Fruit fly (Drosophila melanogaster): ENCODE results near the gene Tmem43.

The Tmem43 gene

dm6 chr3L:7911765-7912556 is 3.0 kb downstream of the Tmem43 start, which contains the start of the genes pbl and CG8281 (continued):
- TF ChIP-seq CG31224 (GFP tag; IDR thresholded peaks at IDR 0.05), result no peak
- peak; percentile 63 for TF ChIP-seq CG10267 (tag; optimal IDR thresholded peaks at IDR 0.05)
- no peak for TF ChIP-seq C15 (GFP tag; IDR thresholded peaks at IDR 0.05)
- TF ChIP-seq chn (GFP tag; optimal IDR thresholded peaks at IDR 0.05), result peak; percentile 35
- no peak for TF ChIP-seq bigmax (GFP tag; optimal IDR thresholded peaks at IDR 0.05)
- TF ChIP-seq TFAM (GFP tag; optimal IDR thresholded peaks at IDR 0.05), result no peak
- TF ChIP-seq CG3995 (GFP tag; optimal IDR thresholded peaks at IDR 0.05), result peak; percentile 20
- peak; percentile 30 for TF ChIP-seq eyg (GFP tag; optimal IDR thresholded peaks at IDR 0.05)
- peak; percentile 63 for TF ChIP-seq knrl (GFP tag; IDR thresholded peaks at IDR 0.05; ENCODE audit: partially characterized antibody)
- TF ChIP-seq Asciz (GFP tag; optimal IDR thresholded peaks at IDR 0.05), result no peak
- no peak for TF ChIP-seq CG11085 (GFP tag; IDR thresholded peaks at IDR 0.05)
- TF ChIP-seq CG2120 (GFP tag; optimal IDR thresholded peaks at IDR 0.05), result peak; percentile 67
- TF ChIP-seq Xbp1 (GFP tag; optimal IDR thresholded peaks at IDR 0.05), result peak; percentile 60
- no peak for TF ChIP-seq insv (GFP tag; optimal IDR thresholded peaks at IDR 0.05)
- TF ChIP-seq Lpt (GFP tag; optimal IDR thresholded peaks at IDR 0.05), result no peak
- TF ChIP-seq tin (GFP tag; optimal IDR thresholded peaks at IDR 0.05), result peak; percentile 66
- TF ChIP-seq danr (GFP tag; IDR thresholded peaks at IDR 0.05), result no peak
- no peak for TF ChIP-seq CG12942 (GFP tag; optimal IDR thresholded peaks at IDR 0.05)
- TF ChIP-seq CTCF (GFP tag; optimal IDR thresholded peaks at IDR 0.05), result no peak
- TF ChIP-seq aop (GFP tag; IDR thresholded peaks at IDR 0.05), result no peak
- TF ChIP-seq CG17359 (tag; optimal IDR thresholded peaks at IDR 0.05), result peak; percentile 59
- TF ChIP-seq zf30C (GFP tag; optimal IDR thresholded peaks at IDR 0.05), result no peak
- peak; percentile 62 for TF ChIP-seq CoRest (tag; optimal IDR thresholded peaks at IDR 0.05)
- no peak for TF ChIP-seq HLH54F (GFP tag; optimal IDR thresholded peaks at IDR 0.05)
- peak; percentile 94 for TF ChIP-seq Myb (GFP tag; optimal IDR thresholded peaks at IDR 0.05)
- TF ChIP-seq CG30020 (tag; optimal IDR thresholded peaks at IDR 0.05), result peak; percentile 34
- TF ChIP-seq CG14014 (GFP tag; IDR thresholded peaks at IDR 0.05), result 0 out of 2 replicates have a peak, but pooled peaks have one; percentile 40
- peak; percentile 54 for TF ChIP-seq Lhr (GFP tag; optimal IDR thresholded peaks at IDR 0.05)
- TF ChIP-seq psq (GFP tag; optimal IDR thresholded peaks at IDR 0.05), result no peak
- TF ChIP-seq CG6791 (GFP tag; IDR thresholded peaks at IDR 0.05; ENCODE audit: partially characterized antibody), result peak; percentile 75; the same call in 2 of the 3 replicates
- TF ChIP-seq stc (GFP tag; IDR thresholded peaks at IDR 0.05), result peak; percentile 50; the same call in 1 of the 2 replicates
- peak; percentile 30 for TF ChIP-seq Ssrp (tag; optimal IDR thresholded peaks at IDR 0.05)
- peak; percentile 10 for TF ChIP-seq p53 (GFP tag; optimal IDR thresholded peaks at IDR 0.05)
- TF ChIP-seq CG4854 (GFP tag; optimal IDR thresholded peaks at IDR 0.05), result no peak
- TF ChIP-seq tio (GFP tag; optimal IDR thresholded peaks at IDR 0.05), result no peak
- TF ChIP-seq nerfin-1 (tag; optimal IDR thresholded peaks at IDR 0.05), result peak; percentile 8
- no peak for TF ChIP-seq Side (GFP tag; optimal IDR thresholded peaks at IDR 0.05)
- peak; percentile 9 for TF ChIP-seq Dip3 (GFP tag; optimal IDR thresholded peaks at IDR 0.05)
- peak; percentile 13 for TF ChIP-seq Nf-YB (GFP tag; optimal IDR thresholded peaks at IDR 0.05)
- no peak for TF ChIP-seq her (GFP tag; optimal IDR thresholded peaks at IDR 0.05)
- TF ChIP-seq H2.0 (GFP tag; IDR thresholded peaks at IDR 0.05), result 0 out of 2 replicates have a peak, but pooled peaks have one; percentile 35
- no peak for TF ChIP-seq CG8765 (GFP tag; IDR thresholded peaks at IDR 0.05)
- no peak for TF ChIP-seq CG17912 (GFP tag; optimal IDR thresholded peaks at IDR 0.05)
- no peak for TF ChIP-seq tll (GFP tag; optimal IDR thresholded peaks at IDR 0.05)
- TF ChIP-seq HLH4C (GFP tag; IDR thresholded peaks at IDR 0.05; ENCODE audit: partially characterized antibody), result peak; percentile 66
- peak; percentile 49 for TF ChIP-seq Sox102F (GFP tag; optimal IDR thresholded peaks at IDR 0.05)
- peak; percentile 80 for TF ChIP-seq amos (GFP tag; IDR thresholded peaks at IDR 0.05; ENCODE audit: partially characterized antibody)
- no peak for TF ChIP-seq CG5180 (GFP tag; optimal IDR thresholded peaks at IDR 0.05)
- TF ChIP-seq ac (GFP tag; optimal IDR thresholded peaks at IDR 0.05), result no peak
